Worm (Caenorhabditis elegans): ENCODE data around the gene str-169.

- no peak for TF ChIP-seq ztf-29 (GFP tag; IDR thresholded peaks at IDR 0.05)
- no peak for TF ChIP-seq klf-2 (GFP tag; conservative IDR thresholded peaks at IDR 0.05)
- no peak for TF ChIP-seq tab-1 (GFP tag; IDR thresholded peaks at IDR 0.05)
- TF ChIP-seq flt-1 (GFP tag; IDR thresholded peaks at IDR 0.05), result no peak
- no peak for TF ChIP-seq ztf-23 (GFP tag; IDR thresholded peaks at IDR 0.05)
- TF ChIP-seq cog-1 (tag; optimal IDR thresholded peaks at IDR 0.05), result no peak
- TF ChIP-seq ref-1 (GFP tag; conservative IDR thresholded peaks at IDR 0.05), result no peak
- no peak for TF ChIP-seq med-1 (GFP tag; optimal IDR thresholded peaks at IDR 0.05; ENCODE audit: insufficient read depth)
These were observed 30.1 kb downstream of the str-169 start, which contains the start of gene Y9C9A.16 for ce11 chrIV:4975995-4976394.

Data from whole organism, midembryonic.